Fruit fly (Drosophila melanogaster) whole organism, embryonic: ENCODE results near the gene Rab3GAP1.

ENCODE experiments used
- Aef1 ChIP-seq: fragments of 200-800 bp; sonication (Bioruptor generic); IDR thresholded peaks from 3 replicates; pipeline ENCODE4 v1.3.6; 2022; ENCODE audit warnings: missing biosample characterization, missing genetic modification characterization
- CG10267 ChIP-seq: fragments of 200-800 bp; sonication (Bioruptor generic); optimal IDR thresholded peaks from 2 replicates; lab custom pipeline; 2018; ENCODE audit warnings: missing biosample characterization, mild to moderate bottlenecking, missing genetic modification characterization, moderate library complexity
- CG11093 ChIP-seq: fragments of 200-800 bp; sonication (Bioruptor generic); IDR thresholded peaks from 3 replicates; pipeline ENCODE4 v1.3.6; 2022; ENCODE audit warnings: missing biosample characterization, missing genetic modification characterization
- CG11398 ChIP-seq: fragments of 200-800 bp; sonication (Bioruptor generic); optimal IDR thresholded peaks from 2 replicates; lab custom pipeline; 2016; ENCODE audit warnings: missing biosample characterization, missing genetic modification characterization
- CG11504 ChIP-seq: fragments of 200-800 bp; sonication (Bioruptor generic); optimal IDR thresholded peaks from 3 replicates; lab custom pipeline; 2019; ENCODE audit warnings: missing biosample characterization, mild to moderate bottlenecking, missing genetic modification characterization, moderate library complexity
- CG15269 ChIP-seq: fragments of 200-800 bp; sonication (Bioruptor generic); optimal IDR thresholded peaks from 2 replicates; lab custom pipeline; 2018; ENCODE audit warnings: missing biosample characterization, mild to moderate bottlenecking, missing genetic modification characterization, moderate library complexity
- CG15514 ChIP-seq: fragments of 200-800 bp; sonication (Bioruptor generic); optimal IDR thresholded peaks from 3 replicates; lab custom pipeline; 2017; ENCODE audit warnings: missing biosample characterization, missing genetic modification characterization, mild to moderate bottlenecking, moderate library complexity, missing genetic modification reagents
- CG18764 ChIP-seq: fragments of 200-800 bp; sonication (Bioruptor generic); optimal IDR thresholded peaks from 3 replicates; lab custom pipeline; 2016; ENCODE audit warnings: missing biosample characterization, missing genetic modification characterization
- CG2120 ChIP-seq: fragments of 200-800 bp; sonication (Bioruptor generic); optimal IDR thresholded peaks from 3 replicates; lab custom pipeline; 2016; ENCODE audit warnings: missing biosample characterization, missing genetic modification characterization
- CG31365 ChIP-seq: fragments of 200-800 bp; sonication (Bioruptor generic); optimal IDR thresholded peaks from 2 replicates; lab custom pipeline; 2018; ENCODE audit warnings: missing biosample characterization, mild to moderate bottlenecking, missing genetic modification characterization
- CG4360 ChIP-seq: fragments of 200-800 bp; sonication (Bioruptor generic); IDR thresholded peaks from 2 replicates; pipeline ENCODE4 v1.3.6; 2022; ENCODE audit warnings: missing biosample characterization, missing genetic modification characterization
- CG4424 ChIP-seq: fragments of 200-800 bp; sonication (Bioruptor generic); optimal IDR thresholded peaks from 3 replicates; lab custom pipeline; 2016; ENCODE audit warnings: missing biosample characterization, missing genetic modification characterization
- CG5245 ChIP-seq: fragments of 200-800 bp; sonication (Bioruptor generic); optimal IDR thresholded peaks from 3 replicates; lab custom pipeline; 2016; ENCODE audit warnings: missing biosample characterization, missing genetic modification characterization
- CG7271 ChIP-seq: fragments of 200-800 bp; sonication (Bioruptor generic); optimal IDR thresholded peaks from 2 replicates; lab custom pipeline; 2018; ENCODE audit warnings: missing biosample characterization, mild to moderate bottlenecking, missing genetic modification characterization, moderate library complexity
- CG7372 ChIP-seq: fragments of 200-800 bp; sonication (Bioruptor generic); IDR thresholded peaks from 2 replicates; pipeline ENCODE4 v1.3.6; 2022; ENCODE audit warnings: missing biosample characterization, missing genetic modification characterization
- CG8944 ChIP-seq: fragments of 200-800 bp; sonication (Bioruptor generic); optimal IDR thresholded peaks from 3 replicates; lab custom pipeline; 2016; ENCODE audit warnings: missing biosample characterization, missing genetic modification characterization
- E2f1 ChIP-seq: fragments of 200-800 bp; sonication (Bioruptor generic); IDR thresholded peaks from 2 replicates; pipeline ENCODE4 v1.3.6; 2022; ENCODE audit warnings: missing biosample characterization, missing genetic modification characterization
- Ets97D ChIP-seq: fragments of 200-800 bp; sonication (Bioruptor generic); optimal IDR thresholded peaks from 3 replicates; lab custom pipeline; 2016; ENCODE audit warnings: missing biosample characterization, missing genetic modification characterization
- Gug ChIP-seq: fragments of 200-800 bp; sonication (Bioruptor generic); IDR thresholded peaks from 4 replicates; pipeline ENCODE4 v1.3.6; 2022; ENCODE audit warnings: missing biosample characterization, missing genetic modification characterization
- HLH3B ChIP-seq: fragments of 200-800 bp; sonication (Bioruptor generic); IDR thresholded peaks from 2 replicates; pipeline ENCODE4 v1.3.6; 2022; ENCODE audit warnings: missing biosample characterization, missing genetic modification characterization
- HLHmδ ChIP-seq: fragments of 200-800 bp; sonication (Bioruptor generic); optimal IDR thresholded peaks from 2 replicates; lab custom pipeline; 2018; ENCODE audit warnings: missing biosample characterization, mild to moderate bottlenecking, missing genetic modification characterization, moderate library complexity
- MBD-R2 ChIP-seq: fragments of 200-800 bp; sonication (Bioruptor generic); IDR thresholded peaks from 2 replicates; pipeline ENCODE4 v1.3.6; 2022; ENCODE audit warnings: missing biosample characterization, missing genetic modification characterization
- Mad ChIP-seq: fragments of 200-800 bp; sonication (Bioruptor generic); optimal IDR thresholded peaks from 2 replicates; lab custom pipeline; 2016; ENCODE audit warnings: missing biosample characterization, missing genetic modification characterization
- Meics ChIP-seq: fragments of 200-800 bp; sonication (Bioruptor generic); optimal IDR thresholded peaks from 2 replicates; lab custom pipeline; 2017; ENCODE audit warnings: missing biosample characterization, mild to moderate bottlenecking, missing genetic modification characterization
- Mes4 ChIP-seq: fragments of 200-800 bp; sonication (Bioruptor generic); optimal IDR thresholded peaks from 2 replicates; lab custom pipeline; 2016; ENCODE audit warnings: missing biosample characterization, missing genetic modification characterization
- Mrtf ChIP-seq: fragments of 200-800 bp; sonication (Bioruptor generic); IDR thresholded peaks from 3 replicates; pipeline ENCODE4 v1.3.6; 2022; ENCODE audit warnings: missing biosample characterization, missing genetic modification characterization
- NFAT ChIP-seq: fragments of 200-800 bp; sonication (Bioruptor generic); IDR thresholded peaks from 2 replicates; pipeline ENCODE4 v1.3.6; 2022; ENCODE audit warnings: missing biosample characterization, missing genetic modification characterization
- aop ChIP-seq: fragments of 200-800 bp; sonication (Bioruptor generic); IDR thresholded peaks from 2 replicates; pipeline ENCODE4 v1.3.6; 2022; ENCODE audit warnings: missing biosample characterization, missing genetic modification characterization
- cg ChIP-seq: fragments of 200-800 bp; sonication (Bioruptor generic); optimal IDR thresholded peaks from 3 replicates; lab custom pipeline; 2019; ENCODE audit warnings: missing biosample characterization, mild to moderate bottlenecking, missing genetic modification characterization, moderate library complexity
- chm ChIP-seq: fragments of 200-800 bp; sonication (Bioruptor generic); IDR thresholded peaks from 2 replicates; pipeline ENCODE4 v1.3.6; 2022; ENCODE audit warnings: missing biosample characterization, missing genetic modification characterization
- chn ChIP-seq: fragments of 200-800 bp; sonication (Bioruptor generic); optimal IDR thresholded peaks from 2 replicates; lab custom pipeline; 2016; ENCODE audit warnings: missing biosample characterization, missing genetic modification characterization
- crp ChIP-seq, 2 experiments: fragments of 200-800 bp; sonication (Bioruptor generic); optimal IDR thresholded peaks; 2 replicates in 1 of 2; 3 replicates in 1 of 2; lab custom pipeline; 2017; ENCODE audit warnings: missing biosample characterization in 2 of 2, missing genetic modification characterization in 2 of 2, mild to moderate bottlenecking in 1 of 2, moderate library complexity in 1 of 2
- dati ChIP-seq: fragments of 200-800 bp; sonication (Bioruptor generic); IDR thresholded peaks from 2 replicates; pipeline ENCODE4 v1.3.6; 2022; ENCODE audit warnings: missing biosample characterization, missing genetic modification characterization
- dmrt11E ChIP-seq: fragments of 200-800 bp; sonication (Bioruptor generic); optimal IDR thresholded peaks from 3 replicates; lab custom pipeline; 2018; ENCODE audit warnings: missing biosample characterization, mild to moderate bottlenecking, missing genetic modification characterization, moderate library complexity
- exex ChIP-seq: fragments of 200-800 bp; sonication (Bioruptor generic); optimal IDR thresholded peaks from 4 replicates; lab custom pipeline; 2018; ENCODE audit warnings: missing biosample characterization, mild to moderate bottlenecking, missing genetic modification characterization, moderate library complexity
- fd64A ChIP-seq: fragments of 200-800 bp; sonication (Bioruptor generic); optimal IDR thresholded peaks from 3 replicates; lab custom pipeline; 2018; ENCODE audit warnings: missing biosample characterization, mild to moderate bottlenecking, missing genetic modification characterization
- ham ChIP-seq: fragments of 200-800 bp; sonication (Bioruptor generic); IDR thresholded peaks from 2 replicates; pipeline ENCODE4 v1.3.6; 2022; ENCODE audit warnings: missing biosample characterization, missing genetic modification characterization
- hth ChIP-seq: fragments of >200 bp; optimal IDR thresholded peaks from 2 replicates; lab custom pipeline; 2017; ENCODE audit warnings: inconsistent platforms
- jing ChIP-seq: fragments of 200-800 bp; sonication (Bioruptor generic); optimal IDR thresholded peaks from 2 replicates; lab custom pipeline; 2018; ENCODE audit warnings: missing biosample characterization, mild to moderate bottlenecking, missing genetic modification characterization
- mirr ChIP-seq: fragments of 200-800 bp; sonication (Bioruptor generic); optimal IDR thresholded peaks from 3 replicates; lab custom pipeline; 2018; ENCODE audit warnings: missing biosample characterization, mild to moderate bottlenecking, missing genetic modification characterization
- nau ChIP-seq: fragments of 200-800 bp; sonication (Bioruptor generic); optimal IDR thresholded peaks from 3 replicates; lab custom pipeline; 2017; ENCODE audit warnings: missing biosample characterization, mild to moderate bottlenecking, missing genetic modification characterization, missing genetic modification reagents
- otp ChIP-seq: fragments of 200-800 bp; sonication (Bioruptor generic); IDR thresholded peaks from 3 replicates; pipeline ENCODE4, ENCODE4 v1.3.6; 2022; ENCODE audit warnings: missing biosample characterization, missing genetic modification characterization
- pnt ChIP-seq: fragments of 200-800 bp; sonication (Bioruptor generic); optimal IDR thresholded peaks from 3 replicates; lab custom pipeline; 2016; ENCODE audit warnings: missing biosample characterization, missing genetic modification characterization
- pzg ChIP-seq: fragments of 200-800 bp; sonication (Bioruptor generic); optimal IDR thresholded peaks from 3 replicates; lab custom pipeline; 2018; ENCODE audit warnings: missing biosample characterization, mild to moderate bottlenecking, missing genetic modification characterization, moderate library complexity
- ro ChIP-seq: fragments of 200-800 bp; sonication (Bioruptor generic); IDR thresholded peaks from 2 replicates; pipeline ENCODE4 v1.3.6; 2022; ENCODE audit warnings: missing biosample characterization, missing genetic modification characterization
- run ChIP-seq: fragments of 200-800 bp; sonication (Bioruptor generic); optimal IDR thresholded peaks from 3 replicates; lab custom pipeline; 2018; ENCODE audit warnings: missing biosample characterization, mild to moderate bottlenecking, missing genetic modification characterization
- sens-2 ChIP-seq: fragments of 200-800 bp; sonication (Bioruptor generic); IDR thresholded peaks from 2 replicates; pipeline ENCODE4 v1.3.6; 2022; ENCODE audit warnings: missing biosample characterization, missing genetic modification characterization
- sr ChIP-seq: fragments of 200-800 bp; sonication (Bioruptor generic); IDR thresholded peaks from 3 replicates; pipeline ENCODE4 v1.3.6; 2022; ENCODE audit warnings: missing biosample characterization, missing genetic modification characterization
- tin ChIP-seq: fragments of 200-800 bp; sonication (Bioruptor generic); optimal IDR thresholded peaks from 3 replicates; lab custom pipeline; 2016; ENCODE audit warnings: missing biosample characterization, missing genetic modification characterization
- ttk ChIP-seq: fragments of 200-800 bp; sonication (Bioruptor generic); IDR thresholded peaks from 2 replicates; pipeline ENCODE4 v2.1.2; 2022; ENCODE audit warnings: missing biosample characterization, missing genetic modification characterization
- yki ChIP-seq: fragments of >200 bp; optimal IDR thresholded peaks from 3 replicates; lab custom pipeline; 2018

The Rab3GAP1 gene

DNA sequence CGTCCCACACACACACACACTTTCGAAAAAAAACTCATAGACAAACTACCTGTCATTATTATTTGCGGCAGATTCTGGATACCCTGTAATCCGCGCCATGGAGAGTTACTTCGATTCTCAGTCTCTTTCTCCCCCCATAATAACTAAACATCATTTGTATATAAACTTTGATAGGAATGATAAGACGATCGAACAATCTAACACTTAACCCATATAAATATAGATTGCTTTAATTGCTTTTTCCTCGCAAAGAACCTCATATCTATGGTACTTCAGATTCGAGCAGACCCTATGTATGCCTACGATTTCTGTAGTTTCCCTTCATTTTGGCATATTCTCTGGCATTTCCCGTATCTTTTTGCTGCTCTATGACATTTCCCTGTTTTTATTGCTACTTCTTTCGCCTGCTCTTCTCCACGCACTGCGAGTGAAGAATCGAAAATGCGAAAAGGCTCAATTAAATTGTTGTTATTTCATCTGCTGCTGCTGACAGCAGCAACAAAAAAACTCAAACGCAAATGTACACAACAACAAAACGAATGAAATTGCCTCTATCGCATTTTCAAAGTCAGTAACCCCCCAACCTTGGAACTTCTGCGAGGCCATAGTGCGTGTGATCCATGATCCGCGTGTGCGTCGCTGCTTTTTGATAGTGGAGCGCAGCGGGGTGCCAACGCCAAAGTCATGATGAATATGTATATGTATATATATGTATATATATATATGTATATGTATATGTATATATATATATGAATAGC, 23.3 kb upstream of the Rab3GAP1 start (continued):
- TF ChIP-seq tin (peak; percentile 47), dati (GFP tag; lab: Robert Waterston, UW) (no peak), cg (GFP tag; lab: Kevin White, UChicago) (no peak), chn (GFP tag; lab: Kevin White, UChicago) (peak; percentile 13), CG5245 (no peak), run (tag; lab: Kevin White, UChicago) (no peak), ttk (GFP tag; lab: Robert Waterston, UW) (no peak), ro (GFP tag; lab: Robert Waterston, UW) (no peak), hth (lab: Kevin White, UChicago) (no peak), CG15514 (GFP tag; lab: Kevin White, UChicago) (peak; percentile 75), HLHmδ (GFP tag; lab: Kevin White, UChicago) (no peak), mirr (peak; percentile 15), exex (peak; percentile 89), Mad (peak; percentile 47), fd64A (GFP tag; lab: Kevin White, UChicago) (no peak), Mrtf (GFP tag; lab: Robert Waterston, UW) (0 out of 3 replicates have a peak, but pooled peaks have one; percentile 31), Ets97D (GFP tag; lab: Kevin White, UChicago) (peak; percentile 24), Mes4 (no peak), CG11398 (no peak), CG7271 (tag; lab: Kevin White, UChicago) (no peak), CG31365 (tag; lab: Kevin White, UChicago) (no peak), CG11093 (peak; percentile 42; the same call in 1 of the 3 replicates), sr (GFP tag; lab: Robert Waterston, UW) (no peak), chm (GFP tag; lab: Robert Waterston, UW) (no peak), sens-2 (GFP tag; lab: Robert Waterston, UW) (no peak), Meics (GFP tag; lab: Kevin White, UChicago) (peak; percentile 86), Aef1 (GFP tag; lab: Robert Waterston, UW) (peak; percentile 55; the same call in 2 of the 3 replicates), aop (no peak), NFAT (GFP tag; lab: Robert Waterston, UW) (peak; percentile 85), dmrt11E (no peak), CG7372 (peak; percentile 76), CG11504 (peak; percentile 67), ham (peak; percentile 71; the same call in 1 of the 2 replicates), otp (GFP tag; lab: Robert Waterston, UW) (no peak), pzg (GFP tag; lab: Kevin White, UChicago) (peak; percentile 8), E2f1 (GFP tag; lab: Robert Waterston, UW) (peak; percentile 74), Gug (GFP tag; lab: Robert Waterston, UW) (peak; percentile 67; the same call in 2 of the 4 replicates), CG15269 (tag; lab: Kevin White, UChicago) (peak; percentile 83), crp (GFP tag; optimal IDR thresholded peaks at IDR 0.05; lab: Kevin White, UChicago) (peak in 1 of 2 experiments; percentile 2), jing (GFP tag; lab: Kevin White, UChicago) (no peak), CG8944 (GFP tag; lab: Kevin White, UChicago) (peak; percentile 69), CG2120 (GFP tag; lab: Kevin White, UChicago) (peak; percentile 97), nau (GFP tag; lab: Kevin White, UChicago) (peak; percentile 4), MBD-R2 (peak; percentile 53; the same call in 1 of the 2 replicates), CG4360 (GFP tag; lab: Robert Waterston, UW) (no peak), yki (lab: Kevin White, UChicago) (no peak), pnt (GFP tag; lab: Kevin White, UChicago) (peak; percentile 27), CG18764 (GFP tag; lab: Kevin White, UChicago) (peak; percentile 40), HLH3B (GFP tag; lab: Robert Waterston, UW) (0 out of 2 replicates have a peak, but pooled peaks have one; percentile 17), CG10267 (peak; percentile 25), CG4424 (GFP tag; lab: Kevin White, UChicago) (peak; percentile 45)
